Worm (Caenorhabditis elegans): Measurements from ENCODE around the gene T25D10.1.
A peak's percentile ranks its signal among the peaks of the same experiment; 100 is the strongest.

The T25D10.1 gene

ce11 chrII:6383183-6383695 lies 20.0 kb upstream of the T25D10.1 start, which contains the start of gene F58F12.1 (continued):
- peak; percentile 78 for TF ChIP-seq C16A3.4 (tag; optimal IDR thresholded peaks at IDR 0.05)
- no peak for TF ChIP-seq vab-15 (tag; optimal IDR thresholded peaks at IDR 0.05)
- TF ChIP-seq ces-1 (GFP tag; optimal IDR thresholded peaks at IDR 0.05), result no peak
- peak; percentile 87 for TF ChIP-seq nhr-85 (tag)
- TF ChIP-seq tlp-1 (tag; optimal IDR thresholded peaks at IDR 0.05), result no peak
- peak; percentile 30 for TF ChIP-seq C04F5.9 (tag; optimal IDR thresholded peaks at IDR 0.05)
- TF ChIP-seq pqm-1 (tag; optimal IDR thresholded peaks at IDR 0.05), result no peak
- peak; percentile 62 for TF ChIP-seq nhr-20 (tag; optimal IDR thresholded peaks at IDR 0.05)
- TF ChIP-seq nhr-71 (tag; optimal IDR thresholded peaks at IDR 0.05), result peak; percentile 72
- peak; percentile 55 for TF ChIP-seq unc-130 (tag; optimal IDR thresholded peaks at IDR 0.05)
- no peak for TF ChIP-seq nhr-77 (tag; optimal IDR thresholded peaks at IDR 0.05)
- TF ChIP-seq ceh-90 (tag; optimal IDR thresholded peaks at IDR 0.05), result peak; percentile 83
- TF ChIP-seq hlh-4 (tag; optimal IDR thresholded peaks at IDR 0.05), result no peak
- peak; percentile 50 for TF ChIP-seq lin-13 (GFP tag; optimal IDR thresholded peaks at IDR 0.05)
- TF ChIP-seq sptf-1 (tag; optimal IDR thresholded peaks at IDR 0.05), result no peak
- no peak for TF ChIP-seq nhr-84 (tag; optimal IDR thresholded peaks at IDR 0.05)
- TF ChIP-seq efl-1 (optimal IDR thresholded peaks at IDR 0.05), result peak; percentile 66 to 73
- TF ChIP-seq efl-1 (GFP tag; optimal IDR thresholded peaks at IDR 0.05 in 1 of 2), result peak; percentile 61 to 94
- TF ChIP-seq nhr-11 (tag; optimal IDR thresholded peaks at IDR 0.05), result no peak
- peak; percentile 72 for TF ChIP-seq nhr-47 (tag; optimal IDR thresholded peaks at IDR 0.05)
- TF ChIP-seq dpl-1 (GFP tag; optimal IDR thresholded peaks at IDR 0.05), result peak; percentile 50 to 76 (median 62)
- peak; percentile 44 for TF ChIP-seq jun-1 (tag; optimal IDR thresholded peaks at IDR 0.05)
- TF ChIP-seq lin-39 (tag; optimal IDR thresholded peaks at IDR 0.05), result no peak
- TF ChIP-seq lsy-2 (tag; optimal IDR thresholded peaks at IDR 0.05), result peak; percentile 56 to 79
- peak; percentile 22 for TF ChIP-seq F16B12.6 (tag; optimal IDR thresholded peaks at IDR 0.05)
- no peak for TF ChIP-seq skn-1 (tag; optimal IDR thresholded peaks at IDR 0.05)
- TF ChIP-seq lin-35 (GFP tag; optimal IDR thresholded peaks at IDR 0.05), result peak; percentile 68 to 74
- TF ChIP-seq mep-1 (tag; optimal IDR thresholded peaks at IDR 0.05), result peak; percentile 81
- TF ChIP-seq fkh-4 (tag; optimal IDR thresholded peaks at IDR 0.05; ENCODE audit: borderline replicate concordance), result no peak
- TF ChIP-seq ceh-82 (tag; optimal IDR thresholded peaks at IDR 0.05), result peak in 2 of 3 experiments; percentile 39 to 70
- TF ChIP-seq swsn-7 (tag; optimal IDR thresholded peaks at IDR 0.05), result peak; percentile 44
- TF ChIP-seq elt-2 (tag; optimal IDR thresholded peaks at IDR 0.05), result no peak
- no peak for TF ChIP-seq efl-3 (GFP tag; optimal IDR thresholded peaks at IDR 0.05)
- no peak for TF ChIP-seq C34B4.2 (tag; optimal IDR thresholded peaks at IDR 0.05)
- TF ChIP-seq ztf-4 (tag; optimal IDR thresholded peaks at IDR 0.05), result no peak
- TF ChIP-seq mdl-1 (tag; optimal IDR thresholded peaks at IDR 0.05), result peak in 1 of 2 experiments; percentile 27
- no peak for TF ChIP-seq ceh-8 (GFP tag; optimal IDR thresholded peaks at IDR 0.05)
- no peak for TF ChIP-seq ets-5 (GFP tag; IDR thresholded peaks at IDR 0.05)
- TF ChIP-seq unc-86 (tag; optimal IDR thresholded peaks at IDR 0.05), result peak; percentile 3
- peak; percentile 39 for TF ChIP-seq egl-13 (tag; optimal IDR thresholded peaks at IDR 0.05)
- TF ChIP-seq irx-1 (tag; optimal IDR thresholded peaks at IDR 0.05), result peak; percentile 73
- TF ChIP-seq snu-23 (GFP tag; optimal IDR thresholded peaks at IDR 0.05), result peak; percentile 66
- TF ChIP-seq hlh-17 (GFP tag; optimal IDR thresholded peaks at IDR 0.05; ENCODE audit: borderline replicate concordance), result no peak
- TF ChIP-seq tbx-2 (tag; optimal IDR thresholded peaks at IDR 0.05), result peak; percentile 78
- no peak for TF ChIP-seq ceh-63 (GFP tag; optimal IDR thresholded peaks at IDR 0.05)
- TF ChIP-seq isw-1 (GFP tag; IDR thresholded peaks at IDR 0.05), result peak; percentile 70

All from whole organism, L1 larva.